Worm (Caenorhabditis elegans) whole organism, mixed stage, embryonic: ENCODE data around the gene F53H8.3.

Experiments
- blmp-1 ChIP-seq: fragments of 150-350 bp; optimal IDR thresholded peaks from 2 replicates; lab custom pipeline; 2014; ENCODE audit warnings: missing biosample characterization, missing genetic modification characterization
- ces-1 ChIP-seq: fragments of 150-350 bp; optimal IDR thresholded peaks from 2 replicates; lab custom pipeline; 2014; ENCODE audit warnings: missing biosample characterization, missing genetic modification reagents, missing genetic modification characterization
- cnd-1 ChIP-seq: fragments of 200-800 bp; sonication (Bioruptor generic); optimal IDR thresholded peaks from 2 replicates; lab custom pipeline; 2018; ENCODE audit warnings: mild to moderate bottlenecking, missing genetic modification characterization, missing compliant biosample characterization
- elt-1 ChIP-seq: sonication (generic microtip); optimal IDR thresholded peaks from 2 replicates; lab custom pipeline; 2017; ENCODE audit warnings: missing genetic modification characterization, mild to moderate bottlenecking, missing compliant biosample characterization, antibody characterized with exemption, moderate library complexity, borderline replicate concordance; ENCODE audit not compliant: insufficient read depth
- elt-3 ChIP-seq: fragments of 150-350 bp; optimal IDR thresholded peaks from 2 replicates; lab custom pipeline; 2014; ENCODE audit warnings: missing biosample characterization, missing genetic modification characterization
- lin-13 ChIP-seq: fragments of 150-350 bp; optimal IDR thresholded peaks from 2 replicates; lab custom pipeline; 2014; ENCODE audit warnings: missing biosample characterization, missing genetic modification characterization
- lin-32 ChIP-seq: fragments of 200-800 bp; sonication (Bioruptor generic); optimal IDR thresholded peaks from 2 replicates; lab custom pipeline; 2018; ENCODE audit warnings: mild to moderate bottlenecking, missing genetic modification characterization, missing compliant biosample characterization
- lsy-2 ChIP-seq: fragments of 150-350 bp; optimal IDR thresholded peaks from 2 replicates; lab custom pipeline; 2014; ENCODE audit warnings: missing biosample characterization, missing genetic modification characterization
- mab-5 ChIP-seq: fragments of 150-350 bp; optimal IDR thresholded peaks from 2 replicates; lab custom pipeline; 2014; ENCODE audit warnings: missing biosample characterization, missing genetic modification characterization
- nhr-237 ChIP-seq: fragments of 150-350 bp; optimal IDR thresholded peaks from 2 replicates; lab custom pipeline; 2014; ENCODE audit warnings: missing biosample characterization, missing genetic modification characterization
- nhr-76 ChIP-seq: sonication (generic microtip); optimal IDR thresholded peaks from 2 replicates; lab custom pipeline; 2017; ENCODE audit warnings: missing biosample characterization, missing genetic modification characterization
- snpc-4 ChIP-seq: fragments of 150-350 bp; optimal IDR thresholded peaks from 2 replicates; lab custom pipeline; 2014; ENCODE audit warnings: missing biosample characterization, missing genetic modification characterization
- tbx-8 ChIP-seq: fragments of 200-800 bp; sonication (Bioruptor generic); optimal IDR thresholded peaks from 2 replicates; lab custom pipeline; 2018; ENCODE audit warnings: mild to moderate bottlenecking, missing genetic modification characterization, moderate library complexity, missing compliant biosample characterization
- unc-39 ChIP-seq: fragments of 150-350 bp; optimal IDR thresholded peaks from 2 replicates; lab custom pipeline; 2014; ENCODE audit warnings: missing biosample characterization, missing genetic modification characterization

DNA sequence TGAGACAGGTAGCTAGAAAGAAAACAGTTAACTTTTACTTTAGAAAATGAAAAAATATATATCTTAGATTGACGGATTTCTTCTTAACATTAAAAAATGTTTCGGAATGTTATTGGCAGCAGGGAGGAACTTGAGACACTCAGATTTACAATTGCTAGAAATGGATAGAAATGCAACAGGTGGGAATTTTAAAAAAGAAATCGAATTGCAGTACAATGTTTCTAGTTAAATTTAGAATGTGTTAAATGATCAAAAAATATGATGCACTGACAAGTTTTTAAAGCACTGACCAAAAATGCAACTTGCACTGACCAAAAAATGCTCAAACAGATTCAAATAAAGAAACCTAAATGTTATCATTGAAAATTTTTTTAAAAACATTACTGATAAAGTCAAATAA lies 12.2 kb upstream of the F53H8.3 start:
- TF ChIP-seq nhr-237 (no peak), lsy-2 (tag; lab: Kevin White, UChicago) (no peak), ces-1 (GFP tag; lab: Kevin White, UChicago) (no peak), elt-3 (tag; lab: Kevin White, UChicago) (no peak), cnd-1 (no peak), nhr-76 (tag; lab: Kevin White, UChicago) (no peak), unc-39 (tag; lab: Kevin White, UChicago) (no peak), mab-5 (no peak), lin-32 (no peak), elt-1 (tag; lab: Kevin White, UChicago) (no peak), blmp-1 (tag; lab: Kevin White, UChicago) (no peak), tbx-8 (GFP tag; lab: Kevin White, UChicago) (no peak), snpc-4 (no peak), lin-13 (tag; lab: Kevin White, UChicago) (no peak)
